Worm (Caenorhabditis elegans) whole organism, young adult: Measurements from ENCODE around the gene aak-1.

ENCODE experiments used
- C06A6.2 ChIP-seq: fragments of 200-800 bp; sonication (Bioruptor generic); conservative IDR thresholded peaks from 2 replicates; pipeline ENCODE4 v1.3.6; 2022; ENCODE audit warnings: missing genetic modification characterization, missing compliant biosample characterization
- F10E7.11 ChIP-seq: sonication (generic microtip); optimal IDR thresholded peaks from 2 replicates; lab custom pipeline; 2017; ENCODE audit warnings: mild to moderate bottlenecking, missing genetic modification characterization, moderate library complexity, missing compliant biosample characterization
- F52B5.7 ChIP-seq: sonication (generic microtip); optimal IDR thresholded peaks from 2 replicates; lab custom pipeline; 2016; ENCODE audit warnings: mild to moderate bottlenecking, missing genetic modification characterization, missing compliant biosample characterization
- T07F8.4 ChIP-seq: sonication (generic microtip); optimal IDR thresholded peaks from 2 replicates; lab custom pipeline; 2016; ENCODE audit warnings: mild to moderate bottlenecking, missing genetic modification characterization, moderate library complexity, missing compliant biosample characterization
- Y53F4B.3 ChIP-seq: fragments of 200-800 bp; sonication (Bioruptor generic); IDR thresholded peaks from 2 replicates; pipeline ENCODE4 v1.3.6; 2022; ENCODE audit warnings: missing genetic modification reagents, missing genetic modification characterization, missing compliant biosample characterization
- Y53G8AR.9 ChIP-seq: fragments of 200-800 bp; sonication (Bioruptor generic); conservative IDR thresholded peaks from 2 replicates; pipeline ENCODE4 v1.3.6; 2022; ENCODE audit warnings: missing genetic modification reagents, missing genetic modification characterization, missing compliant biosample characterization
- Y79H2A.3 ChIP-seq: fragments of 200-800 bp; sonication (Bioruptor generic); conservative IDR thresholded peaks from 2 replicates; pipeline ENCODE4 v1.3.6; 2022; ENCODE audit warnings: missing genetic modification reagents, missing genetic modification characterization, missing compliant biosample characterization
- ZK185.1 ChIP-seq: sonication (generic microtip); optimal IDR thresholded peaks from 2 replicates; lab custom pipeline; 2016; ENCODE audit warnings: mild to moderate bottlenecking, missing genetic modification characterization, missing compliant biosample characterization; ENCODE audit not compliant: poor library complexity, severe bottlenecking
- akir-1 ChIP-seq: fragments of 200-800 bp; sonication (Bioruptor generic); optimal IDR thresholded peaks from 2 replicates; lab custom pipeline; 2018; ENCODE audit warnings: mild to moderate bottlenecking, missing genetic modification characterization, moderate library complexity, missing compliant biosample characterization
- attf-5 ChIP-seq: fragments of 200-800 bp; sonication (Bioruptor generic); optimal IDR thresholded peaks from 2 replicates; lab custom pipeline; 2018; ENCODE audit warnings: mild to moderate bottlenecking, missing genetic modification characterization, missing compliant biosample characterization
- ccch-3 ChIP-seq: fragments of 200-800 bp; sonication (Bioruptor generic); optimal IDR thresholded peaks from 2 replicates; lab custom pipeline; 2018; ENCODE audit warnings: mild to moderate bottlenecking, missing genetic modification characterization, missing compliant biosample characterization
- cebp-1 ChIP-seq, 2 experiments: fragments of 200-800 bp in 1 of 2; sonication (Bioruptor generic) in 1 of 2; sonication (generic microtip) in 1 of 2; IDR thresholded peaks in 1 of 2; optimal IDR thresholded peaks in 1 of 2; 2 replicates each; pipeline versions ENCODE4 v1.3.6 to Lab custom; 2017 to 2022; ENCODE audit warnings: missing compliant biosample characterization in 2 of 2, missing genetic modification characterization in 2 of 2, mild to moderate bottlenecking in 1 of 2, missing genetic modification reagents in 1 of 2, moderate library complexity in 1 of 2
- cebp-2 ChIP-seq: fragments of 200-800 bp; sonication (Bioruptor generic); IDR thresholded peaks from 2 replicates; pipeline ENCODE4 v1.3.6; 2022; ENCODE audit warnings: missing genetic modification characterization, missing compliant biosample characterization
- ceh-27 ChIP-seq: fragments of 200-800 bp; sonication (Bioruptor generic); optimal IDR thresholded peaks from 2 replicates; lab custom pipeline; 2018; ENCODE audit warnings: mild to moderate bottlenecking, missing genetic modification characterization, moderate library complexity, missing compliant biosample characterization
- ceh-91 ChIP-seq: fragments of 200-800 bp; sonication (Bioruptor generic); IDR thresholded peaks from 2 replicates; pipeline ENCODE4 v1.3.6; 2022; ENCODE audit warnings: missing genetic modification reagents, missing genetic modification characterization, missing compliant biosample characterization
- chd-7 ChIP-seq: sonication (generic microtip); optimal IDR thresholded peaks from 2 replicates; lab custom pipeline; 2016; ENCODE audit warnings: mild to moderate bottlenecking, missing genetic modification characterization, moderate library complexity, missing compliant biosample characterization
- die-1 ChIP-seq: sonication (generic microtip); optimal IDR thresholded peaks from 2 replicates; lab custom pipeline; 2016; ENCODE audit warnings: missing genotype, mild to moderate bottlenecking, missing genetic modification characterization, missing compliant biosample characterization
- dox-1 ChIP-seq: fragments of 200-800 bp; sonication (Bioruptor generic); IDR thresholded peaks from 2 replicates; pipeline ENCODE4 v1.3.6; 2022; ENCODE audit warnings: missing genetic modification reagents, missing genetic modification characterization, missing compliant biosample characterization
- efl-1 ChIP-seq: fragments of 150-350 bp; optimal IDR thresholded peaks from 2 replicates; lab custom pipeline; 2014; ENCODE audit warnings: missing biosample characterization, missing genetic modification reagents, missing genetic modification characterization
- egrh-3 ChIP-seq: fragments of 200-800 bp; sonication (Bioruptor generic); IDR thresholded peaks from 2 replicates; pipeline ENCODE4 v1.3.6; 2022; ENCODE audit warnings: missing genetic modification reagents, missing genetic modification characterization, missing compliant biosample characterization
- ekl-4 ChIP-seq: fragments of 200-800 bp; sonication (Bioruptor generic); IDR thresholded peaks from 2 replicates; pipeline ENCODE4 v1.3.6; 2022; ENCODE audit warnings: missing genetic modification reagents, missing genetic modification characterization, missing compliant biosample characterization
- gei-17 ChIP-seq: fragments of 200-800 bp; sonication (Bioruptor generic); optimal IDR thresholded peaks from 2 replicates; lab custom pipeline; 2018; ENCODE audit warnings: mild to moderate bottlenecking, missing genetic modification characterization, missing compliant biosample characterization
- hlh-26 ChIP-seq: fragments of 200-800 bp; sonication (Bioruptor generic); conservative IDR thresholded peaks from 2 replicates; pipeline ENCODE4 v1.3.6; 2022; ENCODE audit warnings: missing genetic modification reagents, missing genetic modification characterization, missing compliant biosample characterization
- hrde-1 ChIP-seq: sonication (generic microtip); optimal IDR thresholded peaks from 2 replicates; lab custom pipeline; 2016; ENCODE audit warnings: missing genetic modification characterization, mild to moderate bottlenecking, missing compliant biosample characterization, moderate library complexity, missing genotype, missing genetic modification reagents, borderline replicate concordance
- let-607 ChIP-seq, 2 experiments: fragments of 200-800 bp in 1 of 2; sonication (Bioruptor generic) in 1 of 2; sonication (generic microtip) in 1 of 2; optimal IDR thresholded peaks; 2 replicates each; lab custom pipeline; 2016 to 2018; ENCODE audit warnings: mild to moderate bottlenecking in 2 of 2, missing compliant biosample characterization in 2 of 2, missing genetic modification characterization in 2 of 2, moderate library complexity in 2 of 2, missing genotype in 1 of 2
- lin-26 ChIP-seq: fragments of 200-800 bp; sonication (Bioruptor generic); IDR thresholded peaks from 2 replicates; pipeline ENCODE4 v1.3.6; 2022; ENCODE audit warnings: missing genetic modification reagents, missing genetic modification characterization, missing compliant biosample characterization
- lin-35 ChIP-seq, 3 experiments: fragments of 150-350 bp in 2 of 3; sonication (generic microtip) in 1 of 3; optimal IDR thresholded peaks; 2 replicates each; lab custom pipeline; 2014 to 2018; ENCODE audit warnings: missing biosample characterization in 3 of 3, missing genetic modification characterization in 3 of 3, missing genetic modification reagents in 3 of 3
- lin-40 ChIP-seq: sonication (generic microtip); optimal IDR thresholded peaks from 2 replicates; lab custom pipeline; 2016; ENCODE audit warnings: missing genetic modification characterization, mild to moderate bottlenecking, missing compliant biosample characterization, missing genotype, missing genetic modification reagents
- lin-54 ChIP-seq: fragments of 200-800 bp; sonication (Bioruptor generic); optimal IDR thresholded peaks from 2 replicates; lab custom pipeline; 2018; ENCODE audit warnings: mild to moderate bottlenecking, missing genetic modification characterization, missing compliant biosample characterization
- lir-1 ChIP-seq: fragments of 200-800 bp; sonication (Bioruptor generic); conservative IDR thresholded peaks from 2 replicates; pipeline ENCODE4 v1.3.6; 2022; ENCODE audit warnings: missing genetic modification reagents, missing genetic modification characterization, missing compliant biosample characterization
- lsl-1 ChIP-seq: fragments of 200-800 bp; sonication (Bioruptor generic); optimal IDR thresholded peaks from 2 replicates; lab custom pipeline; 2018; ENCODE audit warnings: mild to moderate bottlenecking, missing genetic modification characterization, moderate library complexity, missing compliant biosample characterization
- lsy-27 ChIP-seq: sonication (generic microtip); optimal IDR thresholded peaks from 2 replicates; lab custom pipeline; 2017; ENCODE audit warnings: missing genetic modification characterization, mild to moderate bottlenecking, missing compliant biosample characterization, antibody characterized with exemption, missing genotype, borderline replicate concordance; ENCODE audit not compliant: insufficient read depth
- madf-3 ChIP-seq: fragments of 200-800 bp; sonication (Bioruptor generic); IDR thresholded peaks from 2 replicates; pipeline ENCODE4 v1.3.6; 2022; ENCODE audit warnings: missing genetic modification reagents, missing genetic modification characterization, missing compliant biosample characterization
- madf-6 ChIP-seq: fragments of 200-800 bp; sonication (Bioruptor generic); IDR thresholded peaks from 2 replicates; pipeline ENCODE4 v1.3.6; 2022; ENCODE audit warnings: missing genetic modification reagents, missing genetic modification characterization, missing compliant biosample characterization
- nfya-1 ChIP-seq: sonication (generic microtip); optimal IDR thresholded peaks from 2 replicates; lab custom pipeline; 2017; ENCODE audit warnings: antibody characterized with exemption, missing compliant biosample characterization, missing genetic modification characterization, borderline replicate concordance; ENCODE audit not compliant: insufficient read depth
- nfyb-1 ChIP-seq: fragments of 200-800 bp; sonication (Bioruptor generic); IDR thresholded peaks from 2 replicates; pipeline ENCODE4 v1.3.6; 2022; ENCODE audit warnings: missing genetic modification reagents, missing genetic modification characterization, missing compliant biosample characterization
- nhr-120 ChIP-seq: fragments of 200-800 bp; sonication (Bioruptor generic); IDR thresholded peaks from 2 replicates; pipeline ENCODE4 v1.3.6; 2022; ENCODE audit warnings: missing genetic modification characterization, missing compliant biosample characterization
- nhr-27 ChIP-seq: fragments of 200-800 bp; sonication (Bioruptor generic); optimal IDR thresholded peaks from 2 replicates; lab custom pipeline; 2018; ENCODE audit warnings: mild to moderate bottlenecking, missing genetic modification characterization, moderate library complexity, missing compliant biosample characterization
- pha-4 ChIP-seq: fragments of 150-350 bp; sonication (generic microtip); optimal IDR thresholded peaks from 2 replicates; lab custom pipeline; 2014; ENCODE audit warnings: missing biosample characterization, missing genetic modification reagents, missing genetic modification characterization
- rcor-1 ChIP-seq: fragments of 200-800 bp; sonication (Bioruptor generic); IDR thresholded peaks from 2 replicates; pipeline ENCODE4 v1.3.6; 2022; ENCODE audit warnings: missing genetic modification reagents, missing genetic modification characterization, missing compliant biosample characterization
- snpc-3.4 ChIP-seq: sonication (generic microtip); optimal IDR thresholded peaks from 2 replicates; lab custom pipeline; 2017; ENCODE audit warnings: missing genetic modification characterization, mild to moderate bottlenecking, missing compliant biosample characterization, antibody characterized with exemption, moderate library complexity, missing genotype, missing genetic modification reagents
- unc-62 ChIP-seq: fragments of 150-350 bp; optimal IDR thresholded peaks from 2 replicates; lab custom pipeline; 2014; ENCODE audit warnings: missing biosample characterization, missing genetic modification reagents, missing genetic modification characterization
- xnd-1 ChIP-seq: sonication (generic microtip); optimal IDR thresholded peaks from 2 replicates; lab custom pipeline; 2016; ENCODE audit warnings: missing genotype, missing genetic modification reagents, missing genetic modification characterization, missing compliant biosample characterization
- zfh-2 ChIP-seq: fragments of 200-800 bp; sonication (Bioruptor generic); conservative IDR thresholded peaks from 2 replicates; pipeline ENCODE4 v1.3.6; 2022; ENCODE audit warnings: missing genetic modification reagents, missing genetic modification characterization, missing compliant biosample characterization
- ztf-22 ChIP-seq: fragments of 200-800 bp; sonication (Bioruptor generic); optimal IDR thresholded peaks from 2 replicates; lab custom pipeline; 2018; ENCODE audit warnings: mild to moderate bottlenecking, missing genetic modification characterization, moderate library complexity, missing compliant biosample characterization
- ztf-3 ChIP-seq: fragments of 200-800 bp; sonication (Bioruptor generic); optimal IDR thresholded peaks from 2 replicates; lab custom pipeline; 2018; ENCODE audit warnings: mild to moderate bottlenecking, missing genetic modification characterization, missing compliant biosample characterization

aak-1 gene

ce11 chrIII:8734327-8734885 lies 26.5 kb downstream of the aak-1 start (continued):
- TF ChIP-seq T07F8.4 (tag; lab: Kevin White, UChicago) (no peak), rcor-1 (GFP tag; lab: Robert Waterston, UW) (no peak), let-607 (tag; optimal IDR thresholded peaks at IDR 0.05; lab: Kevin White, UChicago) (no peak), F10E7.11 (no peak), nhr-120 (no peak), Y53F4B.3 (GFP tag; lab: Robert Waterston, UW) (no peak), madf-3 (GFP tag; lab: Robert Waterston, UW) (no peak), lin-26 (no peak), pha-4 (tag; lab: Kevin White, UChicago) (no peak), lsl-1 (GFP tag; lab: Kevin White, UChicago) (no peak), lin-54 (GFP tag; lab: Kevin White, UChicago) (no peak), chd-7 (tag; lab: Kevin White, UChicago) (no peak), Y53G8AR.9 (GFP tag; lab: Robert Waterston, UW) (no peak), efl-1 (GFP tag; lab: Kevin White, UChicago) (no peak), zfh-2 (GFP tag; lab: Robert Waterston, UW) (no peak), hlh-26 (no peak), xnd-1 (tag; lab: Kevin White, UChicago) (no peak), attf-5 (no peak), lin-40 (tag; lab: Kevin White, UChicago) (peak; percentile 8), dox-1 (GFP tag; lab: Robert Waterston, UW) (peak; percentile 47; the same call in 1 of the 2 replicates), gei-17 (GFP tag; lab: Kevin White, UChicago) (no peak), lir-1 (GFP tag; lab: Robert Waterston, UW) (no peak), lin-35 (GFP tag; optimal IDR thresholded peaks at IDR 0.05; lab: Kevin White, UChicago) (no peak), cebp-1 (GFP tag; IDR thresholded peaks at IDR 0.05; lab: Robert Waterston, UW) (no peak), cebp-1 (tag; optimal IDR thresholded peaks at IDR 0.05; lab: Kevin White, UChicago) (peak; percentile 55), ccch-3 (GFP tag; lab: Kevin White, UChicago) (no peak), ceh-27 (no peak), hrde-1 (tag; lab: Kevin White, UChicago) (no peak), akir-1 (GFP tag; lab: Kevin White, UChicago) (no peak), madf-6 (GFP tag; lab: Robert Waterston, UW) (peak; percentile 41; the same call in 1 of the 2 replicates), ztf-3 (GFP tag; lab: Kevin White, UChicago) (no peak), die-1 (tag; lab: Kevin White, UChicago) (no peak), ztf-22 (GFP tag; lab: Kevin White, UChicago) (no peak), ekl-4 (no peak), C06A6.2 (0 out of 2 replicates have a peak, but pooled peaks have one; percentile 13), Y79H2A.3 (no peak), nfya-1 (no peak), F52B5.7 (tag; lab: Kevin White, UChicago) (no peak), egrh-3 (GFP tag; lab: Robert Waterston, UW) (no peak), nfyb-1 (no peak; the same call in 1 of the 2 replicates), ceh-91 (no peak), snpc-3.4 (tag; lab: Kevin White, UChicago) (no peak), cebp-2 (GFP tag; lab: Robert Waterston, UW) (no peak), ZK185.1 (no peak), lsy-27 (tag; lab: Kevin White, UChicago) (no peak), unc-62 (GFP tag; lab: Kevin White, UChicago) (peak; percentile 69), nhr-27 (no peak)
